Worm (Caenorhabditis elegans) whole organism, L3 larva: ENCODE data around the gene hlh-4.

Experiments
- aly-2 ChIP-seq: fragments of 150-350 bp; optimal IDR thresholded peaks from 2 replicates; lab custom pipeline; 2014; ENCODE audit warnings: missing biosample characterization, missing genetic modification characterization
- ama-1 ChIP-seq: fragments of 150-350 bp; optimal IDR thresholded peaks from 2 replicates; lab custom pipeline; 2018
- ceh-82 ChIP-seq: fragments of 150-350 bp; optimal IDR thresholded peaks from 2 replicates; lab custom pipeline; 2014; ENCODE audit warnings: missing biosample characterization, missing genetic modification characterization
- ceh-9 ChIP-seq: sonication (generic microtip); optimal IDR thresholded peaks from 2 replicates; lab custom pipeline; 2018; ENCODE audit warnings: missing biosample characterization, missing genetic modification characterization
- daf-12 ChIP-seq: fragments of 150-350 bp; optimal IDR thresholded peaks from 2 replicates; lab custom pipeline; 2014; ENCODE audit warnings: missing biosample characterization, missing genetic modification reagents, missing genetic modification characterization
- egl-27 ChIP-seq: sonication (generic microtip); optimal IDR thresholded peaks from 4 replicates; lab custom pipeline; 2017; ENCODE audit warnings: missing biosample characterization, missing genetic modification reagents, missing genetic modification characterization
- pha-4 ChIP-seq: fragments of 150-350 bp; optimal IDR thresholded peaks from 2 replicates; lab custom pipeline; 2014; ENCODE audit warnings: missing biosample characterization, missing genetic modification reagents, missing genetic modification characterization
- skn-1 ChIP-seq: fragments of 150-350 bp; optimal IDR thresholded peaks from 2 replicates; lab custom pipeline; 2014; ENCODE audit warnings: missing biosample characterization, missing genetic modification characterization
- unc-62 ChIP-seq: fragments of 150-350 bp; sonication (generic microtip); optimal IDR thresholded peaks from 4 replicates; lab custom pipeline; 2014; ENCODE audit warnings: missing biosample characterization, missing genetic modification reagents, missing genetic modification characterization

ce11 chrIII:9740663-9741062 lies 1.8 kb upstream of the hlh-4 start:
- no peak for TF ChIP-seq pha-4 (tag; lab: Kevin White, UChicago)
- no peak for TF ChIP-seq daf-12 (tag; lab: Kevin White, UChicago)
- no peak for TF ChIP-seq unc-62
- no peak for TF ChIP-seq skn-1 (tag; lab: Kevin White, UChicago)
- TF ChIP-seq aly-2 (tag; lab: Kevin White, UChicago), result no peak
- TF ChIP-seq egl-27 (tag; lab: Kevin White, UChicago), result no peak
- no peak for TF ChIP-seq ceh-82 (tag; lab: Kevin White, UChicago)
- TF ChIP-seq ama-1 (lab: Kevin White, UChicago), result no peak
- no peak for TF ChIP-seq ceh-9 (tag; lab: Kevin White, UChicago)
